Worm (Caenorhabditis elegans) whole organism, L4 larva: ENCODE data around the gene arrd-15.
A peak's percentile ranks its signal among the peaks of the same experiment; 100 is the strongest.

Experiments
- F44E2.7 ChIP-seq: fragments of 200-800 bp; sonication (Bioruptor generic); IDR thresholded peaks from 2 replicates; pipeline ENCODE4 v2.1.2; 2022; ENCODE audit warnings: missing genetic modification characterization, missing compliant biosample characterization
- R02D3.7 ChIP-seq: fragments of 150-350 bp; sonication (generic microtip); optimal IDR thresholded peaks from 3 replicates; lab custom pipeline; 2014; ENCODE audit warnings: missing biosample characterization, missing genetic modification characterization
- T20F7.1 ChIP-seq: fragments of 200-800 bp; sonication (Bioruptor generic); optimal IDR thresholded peaks from 2 replicates; lab custom pipeline; 2018; ENCODE audit warnings: mild to moderate bottlenecking, missing genetic modification characterization, missing compliant biosample characterization
- Y48G9A.11 ChIP-seq: fragments of 200-800 bp; sonication (Bioruptor generic); IDR thresholded peaks from 2 replicates; pipeline ENCODE4 v1.3.6; 2022; ENCODE audit warnings: missing genetic modification reagents, missing genetic modification characterization, missing compliant biosample characterization
- aha-1 ChIP-seq: fragments of 150-350 bp; peaks from one replicate; lab custom pipeline; 2014; ENCODE audit warnings: missing biosample characterization, missing genetic modification characterization
- attf-4 ChIP-seq: sonication (generic microtip); optimal IDR thresholded peaks from 3 replicates; lab custom pipeline; 2017; ENCODE audit warnings: missing biosample characterization, missing genetic modification characterization
- ceh-82 ChIP-seq: sonication (generic microtip); optimal IDR thresholded peaks from 2 replicates; lab custom pipeline; 2017; ENCODE audit warnings: missing biosample characterization, missing genetic modification characterization
- daf-19 ChIP-seq: fragments of 200-800 bp; sonication (Bioruptor generic); conservative IDR thresholded peaks from 2 replicates; pipeline ENCODE4 v1.3.6; 2022; ENCODE audit warnings: missing genetic modification characterization, missing compliant biosample characterization
- dmd-6 ChIP-seq: fragments of 200-800 bp; sonication (Bioruptor generic); IDR thresholded peaks from 2 replicates; pipeline ENCODE4 v1.3.6; 2022; ENCODE audit warnings: missing genetic modification reagents, missing genetic modification characterization, missing compliant biosample characterization
- egl-43 ChIP-seq: fragments of 200-800 bp; sonication (Bioruptor generic); IDR thresholded peaks from 2 replicates; pipeline ENCODE4 v1.3.6; 2022; ENCODE audit warnings: missing genetic modification reagents, missing genetic modification characterization, missing compliant biosample characterization
- gei-8 ChIP-seq: fragments of 200-800 bp; sonication (Bioruptor generic); optimal IDR thresholded peaks from 2 replicates; lab custom pipeline; 2018; ENCODE audit warnings: mild to moderate bottlenecking, missing genetic modification characterization, missing compliant biosample characterization
- hif-1 ChIP-seq, 2 experiments: sonication (generic microtip); optimal IDR thresholded peaks; 2 replicates each; lab custom pipeline; 2016 to 2017; ENCODE audit warnings: missing compliant biosample characterization in 2 of 2, missing genetic modification characterization in 2 of 2, missing genetic modification reagents in 2 of 2, missing genotype in 2 of 2, mild to moderate bottlenecking in 1 of 2
- hlh-11 ChIP-seq: fragments of 200-800 bp; sonication (Bioruptor generic); optimal IDR thresholded peaks from 2 replicates; lab custom pipeline; 2018; ENCODE audit warnings: mild to moderate bottlenecking, missing genetic modification characterization, missing compliant biosample characterization
- hlh-30 ChIP-seq: sonication (generic microtip); optimal IDR thresholded peaks from 2 replicates; lab custom pipeline; 2017; ENCODE audit warnings: antibody characterized with exemption, mild to moderate bottlenecking, missing genetic modification characterization, missing compliant biosample characterization; ENCODE audit not compliant: insufficient read depth
- hmg-1.1 ChIP-seq: fragments of 200-800 bp; sonication (Bioruptor generic); IDR thresholded peaks from 2 replicates; pipeline ENCODE4 v1.3.6; 2022; ENCODE audit warnings: missing genetic modification reagents, missing genetic modification characterization, missing compliant biosample characterization
- jun-1 ChIP-seq: fragments of 150-350 bp; optimal IDR thresholded peaks from 2 replicates; lab custom pipeline; 2014; ENCODE audit warnings: missing biosample characterization, missing genetic modification reagents, missing genetic modification characterization
- lin-15B ChIP-seq: fragments of 150-350 bp; sonication (generic microtip); optimal IDR thresholded peaks from 3 replicates; lab custom pipeline; 2014; ENCODE audit warnings: missing biosample characterization, missing genetic modification characterization
- lin-29 ChIP-seq: fragments of 200-800 bp; sonication (Bioruptor generic); IDR thresholded peaks from 2 replicates; pipeline ENCODE4 v1.3.6; 2022; ENCODE audit warnings: missing genetic modification reagents, missing genetic modification characterization, missing compliant biosample characterization
- lsy-2 ChIP-seq, 2 experiments: fragments of 150-350 bp in 1 of 2; sonication (generic microtip) in 1 of 2; optimal IDR thresholded peaks; 2 replicates each; lab custom pipeline; 2014 to 2017; ENCODE audit warnings: missing biosample characterization in 2 of 2, missing genetic modification characterization in 2 of 2
- madf-5 ChIP-seq, 2 experiments: fragments of 200-800 bp; sonication (Bioruptor generic); IDR thresholded peaks; 2 replicates each; pipeline ENCODE4 v1.3.6; 2022; ENCODE audit warnings: missing compliant biosample characterization in 2 of 2, missing genetic modification characterization in 2 of 2
- mdl-1 ChIP-seq, 2 experiments: fragments of 150-350 bp in 1 of 2; sonication (generic microtip) in 1 of 2; optimal IDR thresholded peaks; 2 replicates each; lab custom pipeline; 2014 to 2017; ENCODE audit warnings: missing biosample characterization in 2 of 2, missing genetic modification characterization in 2 of 2
- mep-1 ChIP-seq: fragments of 150-350 bp; sonication (generic microtip); optimal IDR thresholded peaks from 3 replicates; lab custom pipeline; 2014; ENCODE audit warnings: missing biosample characterization, missing genetic modification characterization
- mes-2 ChIP-seq: sonication (generic microtip); optimal IDR thresholded peaks from 2 replicates; lab custom pipeline; 2016; ENCODE audit warnings: missing genotype, mild to moderate bottlenecking, missing genetic modification characterization, missing compliant biosample characterization; ENCODE audit not compliant: poor library complexity, severe bottlenecking
- mxl-3 ChIP-seq: fragments of 200-800 bp; sonication (Bioruptor generic); optimal IDR thresholded peaks from 2 replicates; lab custom pipeline; 2018; ENCODE audit warnings: mild to moderate bottlenecking, missing genetic modification characterization, missing compliant biosample characterization
- nhr-10 ChIP-seq: fragments of 150-350 bp; optimal IDR thresholded peaks from 2 replicates; lab custom pipeline; 2014; ENCODE audit warnings: missing biosample characterization, missing genetic modification characterization
- nhr-237 ChIP-seq: sonication (generic microtip); optimal IDR thresholded peaks from 2 replicates; lab custom pipeline; 2017; ENCODE audit warnings: missing biosample characterization, missing genetic modification characterization
- nhr-28 ChIP-seq: fragments of 150-350 bp; optimal IDR thresholded peaks from 2 replicates; lab custom pipeline; 2014; ENCODE audit warnings: missing biosample characterization, missing genetic modification characterization
- nhr-77 ChIP-seq: fragments of 150-350 bp; optimal IDR thresholded peaks from 2 replicates; lab custom pipeline; 2014; ENCODE audit warnings: missing biosample characterization, missing genetic modification characterization
- php-3 ChIP-seq: fragments of 200-800 bp; sonication (Bioruptor generic); IDR thresholded peaks from 2 replicates; pipeline ENCODE4 v1.3.6; 2022; ENCODE audit warnings: missing genetic modification reagents, missing genetic modification characterization, missing compliant biosample characterization
- pqm-1 ChIP-seq: sonication (generic microtip); optimal IDR thresholded peaks from 2 replicates; lab custom pipeline; 2017; ENCODE audit warnings: missing biosample characterization, missing genetic modification characterization
- rbr-2 ChIP-seq: sonication (generic microtip); optimal IDR thresholded peaks from 2 replicates; lab custom pipeline; 2016; ENCODE audit warnings: missing genotype, missing genetic modification characterization, missing compliant biosample characterization
- sdz-12 ChIP-seq: fragments of 200-800 bp; sonication (Bioruptor generic); optimal IDR thresholded peaks from 2 replicates; lab custom pipeline; 2018; ENCODE audit warnings: mild to moderate bottlenecking, missing genetic modification characterization, missing compliant biosample characterization
- tra-1 ChIP-seq: fragments of 200-800 bp; sonication (Bioruptor generic); IDR thresholded peaks from 2 replicates; pipeline ENCODE4 v1.3.6; 2022; ENCODE audit warnings: missing genetic modification reagents, missing genetic modification characterization, missing compliant biosample characterization
- zfp-2 ChIP-seq: sonication (generic microtip); optimal IDR thresholded peaks from 2 replicates; lab custom pipeline; 2016; ENCODE audit warnings: mild to moderate bottlenecking, missing genetic modification characterization, missing compliant biosample characterization
- zfp-3 ChIP-seq: fragments of 200-800 bp; sonication (Bioruptor generic); conservative IDR thresholded peaks from 2 replicates; pipeline ENCODE4 v1.3.6; 2022; ENCODE audit warnings: missing genetic modification reagents, missing genetic modification characterization, missing compliant biosample characterization
- zip-11 ChIP-seq: fragments of 200-800 bp; sonication (Bioruptor generic); IDR thresholded peaks from 2 replicates; pipeline ENCODE4 v1.3.6; 2022; ENCODE audit warnings: missing genetic modification characterization, missing compliant biosample characterization

Gene arrd-15

DNA sequence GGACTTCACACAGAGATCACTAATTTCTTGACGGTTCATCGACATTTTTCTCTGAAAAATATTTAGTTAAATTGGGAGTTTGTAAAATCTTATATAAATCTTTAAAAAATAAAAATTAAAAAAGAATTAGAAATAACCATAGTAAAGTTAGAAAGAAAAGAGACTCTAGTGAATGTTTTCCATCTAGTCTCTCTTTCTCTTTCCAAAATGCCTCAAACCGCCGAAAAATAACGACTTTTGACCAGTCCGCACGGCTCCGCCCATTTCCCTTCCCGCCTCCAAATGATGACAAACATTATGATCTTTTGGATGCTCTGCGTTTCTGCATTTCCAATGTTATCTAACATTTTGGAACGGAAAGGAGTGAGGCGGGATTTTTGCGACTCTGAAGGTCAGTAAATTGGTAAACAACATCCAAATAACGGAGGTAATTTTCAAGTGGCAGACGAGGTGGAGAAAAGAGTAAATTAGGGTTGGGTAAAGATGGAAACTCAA is 6.5 kb upstream of the arrd-15 start, which contains the start of gene glb-1:
TSS of gene glb-1 (minus strand) at position 51 of the 495 bp plus-strand sequence.
- peak; percentile 29 for TF ChIP-seq aha-1 (tag; lab: Kevin White, UChicago)
- no peak for TF ChIP-seq zfp-2 (tag; lab: Kevin White, UChicago)
- no peak for TF ChIP-seq sdz-12 (GFP tag; lab: Kevin White, UChicago)
- TF ChIP-seq madf-5 (GFP tag; IDR thresholded peaks at IDR 0.05; lab: Robert Waterston, UW): no peak

DNA sequence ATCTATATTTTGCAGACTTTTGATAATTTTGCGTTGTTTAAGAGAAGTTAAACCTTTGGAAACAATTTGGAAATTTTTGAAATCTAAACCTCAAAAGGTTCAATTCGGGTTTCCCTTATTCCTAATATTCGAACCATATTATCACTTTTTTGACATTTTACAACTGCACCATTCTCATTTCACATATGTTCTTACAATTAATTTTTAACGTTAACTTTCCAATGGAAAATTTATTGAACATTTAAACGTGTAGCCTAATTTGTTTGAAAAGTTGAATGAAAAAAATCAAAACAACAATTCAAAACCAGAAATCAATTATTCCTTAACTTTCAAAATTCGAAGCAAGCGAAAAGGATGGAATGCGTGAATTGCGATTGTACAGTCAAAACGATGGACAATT is 5.9 kb upstream of the arrd-15 start, which contains the start of gene ZK637.12:
TSS of gene ZK637.12 (plus strand) at position 301 of the 400 bp plus-strand sequence.
- TF ChIP-seq php-3 (GFP tag; lab: Robert Waterston, UW): no peak
- TF ChIP-seq Y48G9A.11 (GFP tag; lab: Robert Waterston, UW): no peak
- TF ChIP-seq ceh-82 (tag; lab: Kevin White, UChicago): no peak
- TF ChIP-seq rbr-2 (tag; lab: Kevin White, UChicago): no peak
- no peak for TF ChIP-seq zip-11
- TF ChIP-seq egl-43 (GFP tag; lab: Robert Waterston, UW): no peak
- TF ChIP-seq mdl-1 (tag; optimal IDR thresholded peaks at IDR 0.05; lab: Kevin White, UChicago): no peak
- TF ChIP-seq zfp-3: no peak
- TF ChIP-seq lin-15B (tag; lab: Kevin White, UChicago): no peak
- TF ChIP-seq pqm-1: no peak
- TF ChIP-seq mxl-3 (GFP tag; lab: Kevin White, UChicago): no peak
- no peak for TF ChIP-seq mes-2 (tag; lab: Kevin White, UChicago)
- no peak for TF ChIP-seq gei-8
- no peak for TF ChIP-seq R02D3.7 (tag; lab: Kevin White, UChicago)
- TF ChIP-seq nhr-237 (tag; lab: Kevin White, UChicago): no peak
- no peak for TF ChIP-seq tra-1 (GFP tag; lab: Robert Waterston, UW)
- no peak for TF ChIP-seq F44E2.7 (GFP tag; lab: Robert Waterston, UW)
- TF ChIP-seq jun-1: no peak
- TF ChIP-seq nhr-10 (tag; lab: Kevin White, UChicago): no peak
- no peak for TF ChIP-seq hlh-11

DNA sequence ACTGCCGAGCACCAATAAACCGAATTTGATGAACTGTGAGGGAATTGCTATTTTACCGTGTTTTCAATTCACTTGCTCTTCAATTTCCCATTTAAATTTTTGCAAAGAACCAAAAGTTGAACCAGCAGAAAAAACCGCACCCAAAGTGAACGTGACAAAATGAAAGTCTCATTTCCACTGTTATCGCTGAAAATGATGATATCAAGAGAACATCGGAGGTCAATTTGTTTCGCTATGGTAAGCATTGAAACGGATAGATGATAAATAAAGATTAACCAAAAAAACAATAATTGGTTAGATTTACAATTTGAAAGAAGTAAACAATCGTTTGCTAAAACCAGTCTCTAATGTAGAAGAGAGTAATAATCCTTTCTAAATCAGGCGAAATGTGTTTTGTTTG is 4.3 kb upstream of the arrd-15 start:
- TF ChIP-seq attf-4 (tag; lab: Kevin White, UChicago) (no peak), lin-29 (GFP tag; lab: Robert Waterston, UW) (no peak), daf-19 (GFP tag; lab: Robert Waterston, UW) (no peak), hif-1 (tag; optimal IDR thresholded peaks at IDR 0.05; lab: Kevin White, UChicago) (peak in 1 of 2 experiments; percentile 87), hmg-1.1 (GFP tag; lab: Robert Waterston, UW) (no peak), nhr-28 (tag; lab: Kevin White, UChicago) (peak; percentile 47), aha-1 (tag; lab: Kevin White, UChicago) (peak; percentile 49), dmd-6 (peak; percentile 60)

DNA sequence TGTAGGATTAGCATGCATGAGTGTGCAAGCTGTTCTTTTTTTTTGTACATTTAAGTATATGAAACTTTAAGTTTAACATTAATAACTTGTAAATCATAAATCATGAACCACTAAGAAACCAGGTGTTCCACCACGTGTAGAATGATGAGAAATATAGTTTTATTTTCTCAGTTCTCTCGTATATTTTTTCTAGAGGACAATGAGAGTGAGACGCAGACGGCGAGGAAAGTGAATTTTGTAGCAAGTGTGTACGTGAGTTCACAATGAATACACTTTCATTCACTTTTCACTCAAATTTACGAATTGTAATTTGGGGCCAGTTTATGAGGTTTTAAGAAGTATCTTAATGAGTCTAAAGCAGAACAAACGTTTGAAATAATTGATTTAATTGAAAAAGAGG is 3.3 kb upstream of the arrd-15 start:
- TF ChIP-seq mep-1 (tag; lab: Kevin White, UChicago) (peak; percentile 45), mdl-1 (tag; optimal IDR thresholded peaks at IDR 0.05; lab: Kevin White, UChicago) (peak in 1 of 2 experiments; percentile 72), hif-1 (tag; optimal IDR thresholded peaks at IDR 0.05; lab: Kevin White, UChicago) (peak in 1 of 2 experiments; percentile 90), T20F7.1 (GFP tag; lab: Kevin White, UChicago) (no peak), aha-1 (tag; lab: Kevin White, UChicago) (peak; percentile 43), Y48G9A.11 (GFP tag; lab: Robert Waterston, UW) (no peak), lsy-2 (tag; optimal IDR thresholded peaks at IDR 0.05; lab: Kevin White, UChicago) (peak in 1 of 2 experiments; percentile 18), R02D3.7 (tag; lab: Kevin White, UChicago) (no peak), nhr-28 (tag; lab: Kevin White, UChicago) (peak; percentile 99), nhr-77 (tag; lab: Kevin White, UChicago) (peak; percentile 23), mxl-3 (GFP tag; lab: Kevin White, UChicago) (peak; percentile 69), hlh-30 (tag; lab: Kevin White, UChicago) (peak; percentile 35)
